Worm (Caenorhabditis elegans) whole organism, late embryonic: Measurements from ENCODE around the gene K10B4.1.
"Not testable (repeated sequence)": the region's sequence is repeated elsewhere in the genome, so short reads cannot be mapped to it uniquely, and the experiment has no call there.

Source experiments
- K09A11.1 ChIP-seq: sonication (generic microtip); optimal IDR thresholded peaks from 2 replicates; lab custom pipeline; 2017; ENCODE audit warnings: antibody characterized with exemption, mild to moderate bottlenecking, missing genetic modification characterization, missing compliant biosample characterization; ENCODE audit not compliant: insufficient read depth
- ceh-30 ChIP-seq: fragments of 150-350 bp; optimal IDR thresholded peaks from 2 replicates; lab custom pipeline; 2014; ENCODE audit warnings: missing biosample characterization, missing genetic modification characterization
- ceh-45 ChIP-seq: fragments of 200-800 bp; sonication (Bioruptor generic); IDR thresholded peaks from 2 replicates; pipeline ENCODE4 v1.3.6; 2022; ENCODE audit warnings: missing genetic modification reagents, missing genetic modification characterization, missing compliant biosample characterization
- dmd-4 ChIP-seq: sonication (generic microtip); optimal IDR thresholded peaks from 2 replicates; lab custom pipeline; 2016; ENCODE audit warnings: borderline replicate concordance, missing genetic modification characterization, missing compliant biosample characterization
- fax-1 ChIP-seq: sonication (generic microtip); optimal IDR thresholded peaks from 2 replicates; lab custom pipeline; 2016; ENCODE audit warnings: missing genotype, missing genetic modification characterization, missing compliant biosample characterization
- gmeb-2 ChIP-seq: sonication (generic microtip); optimal IDR thresholded peaks from 2 replicates; lab custom pipeline; 2016; ENCODE audit warnings: missing genetic modification characterization, inconsistent platforms, missing compliant biosample characterization
- nfya-1 ChIP-seq: sonication (generic microtip); optimal IDR thresholded peaks from 2 replicates; lab custom pipeline; 2017; ENCODE audit warnings: missing genetic modification characterization, mild to moderate bottlenecking, missing compliant biosample characterization, antibody characterized with exemption, moderate library complexity
- odd-2 ChIP-seq: sonication (generic microtip); optimal IDR thresholded peaks from 2 replicates; lab custom pipeline; 2017; ENCODE audit warnings: antibody characterized with exemption, mild to moderate bottlenecking, missing genetic modification characterization, missing compliant biosample characterization
- pqm-1 ChIP-seq: sonication (generic microtip); optimal IDR thresholded peaks from 2 replicates; lab custom pipeline; 2016; ENCODE audit warnings: missing genetic modification characterization, missing compliant biosample characterization

DNA sequence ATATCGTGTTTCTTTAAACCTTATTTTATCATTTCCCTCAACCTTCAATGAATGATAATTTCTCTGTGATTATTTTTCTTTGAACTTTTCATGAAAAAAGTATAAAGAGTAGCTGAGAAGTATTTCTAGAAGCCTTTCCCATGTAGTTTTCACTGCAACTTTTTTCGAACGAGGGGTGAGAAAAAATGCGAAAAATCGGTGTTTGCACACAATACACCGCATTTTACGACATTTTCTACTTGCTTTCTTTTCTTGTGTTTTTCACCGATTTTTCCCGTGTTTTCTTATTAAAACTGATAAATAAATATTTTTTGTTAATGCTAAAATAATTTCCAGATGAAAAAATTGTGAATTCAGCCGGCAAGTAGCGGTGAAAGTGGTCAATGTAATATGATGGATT lies 36.4 kb upstream of the K10B4.1 start, which contains the start of gene C50D2.10:
- TF ChIP-seq pqm-1 (tag; lab: Kevin White, UChicago); gmeb-2 (tag; lab: Kevin White, UChicago); ceh-45 (GFP tag; lab: Robert Waterston, UW); nfya-1 (tag; lab: Kevin White, UChicago); K09A11.1 (tag; lab: Kevin White, UChicago); ceh-30 (tag; lab: Kevin White, UChicago); fax-1 (tag; lab: Kevin White, UChicago); dmd-4 (tag; lab: Kevin White, UChicago); odd-2 (tag; lab: Kevin White, UChicago): not testable (repeated sequence)
